1 fruit fly cellular context compared by ENCODE assay signal in the genomic region with DNA sequence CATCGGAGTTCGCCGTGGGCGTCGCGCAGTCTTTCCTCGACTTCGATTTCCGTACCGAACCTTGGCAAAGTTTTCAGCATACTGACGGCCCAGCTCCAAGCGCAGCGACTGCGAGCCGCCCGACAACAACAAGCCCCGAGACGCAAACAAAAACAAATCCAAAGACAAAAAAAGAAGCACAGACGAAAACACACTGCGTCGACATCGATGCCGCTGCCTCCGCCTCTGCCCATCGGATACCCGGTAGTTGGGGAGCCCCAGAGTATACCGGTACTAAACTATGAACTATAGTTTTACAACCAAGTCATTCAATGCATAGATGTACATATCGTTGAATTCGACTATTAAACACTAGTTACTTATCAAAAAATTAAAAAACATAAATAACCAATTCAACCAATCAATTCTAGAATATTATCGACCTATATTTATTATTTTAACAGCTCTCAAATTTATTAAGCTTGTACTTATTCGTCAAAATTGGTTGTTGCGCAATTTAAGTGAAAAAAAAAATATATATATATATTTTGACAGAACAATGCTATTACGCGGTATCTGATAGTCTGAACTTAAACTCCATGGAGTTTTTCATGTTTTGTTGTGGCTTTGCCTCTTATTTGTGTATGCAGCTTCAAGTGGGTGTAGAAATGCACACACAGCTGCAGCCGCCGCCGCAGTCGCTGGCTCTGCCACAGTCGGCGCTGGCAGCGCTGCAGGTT.
TF ChIP-seq lines count a peak whose summit lies in the region.

No protein-coding gene starts in this region.

TF ChIP-seq in whole organism, embryonic, 481 proteins besides CTCF, POLR2A, EP300 and RAD21 (continued from another document):
- peak; percentile 85 for TF ChIP-seq CG17829 (tag; optimal IDR thresholded peaks at IDR 0.05; lab: Kevin White, UChicago)
- TF ChIP-seq CG8359 (GFP tag; optimal IDR thresholded peaks at IDR 0.05; lab: Kevin White, UChicago; ENCODE audit: borderline replicate concordance): peak; percentile 64
- peak; percentile 49 for TF ChIP-seq oc (tag; optimal IDR thresholded peaks at IDR 0.05; lab: Kevin White, UChicago)
- TF ChIP-seq MTF-1 (GFP tag; optimal IDR thresholded peaks at IDR 0.05; lab: Kevin White, UChicago; ENCODE audit: borderline replicate concordance): peak; percentile 26
- peak; percentile 35; the same call in 1 of the 3 replicates for TF ChIP-seq ci (GFP tag; IDR thresholded peaks at IDR 0.05; lab: Robert Waterston, UW)
- peak; percentile 35 for TF ChIP-seq Adf1 (GFP tag; IDR thresholded peaks at IDR 0.05; lab: Robert Waterston, UW)
- peak; percentile 26 for TF ChIP-seq Jarid2 (GFP tag; optimal IDR thresholded peaks at IDR 0.05; lab: Kevin White, UChicago)
- peak; percentile 87 for TF ChIP-seq CG12391 (tag; optimal IDR thresholded peaks at IDR 0.05; lab: Kevin White, UChicago)
- TF ChIP-seq bbx (GFP tag; IDR thresholded peaks at IDR 0.05; lab: Robert Waterston, UW; ENCODE audit: partially characterized antibody): 0 out of 2 replicates have a peak, but pooled peaks have one; percentile 43
TF ChIP-seq in whole organism, embryonic: peak in this region for 225.
